Fruit fly (Drosophila melanogaster) whole organism, prepupa: Measurements from ENCODE around the gene RpL7A.

Experiments used
- CG10631 ChIP-seq: fragments of 200-800 bp; sonication (Bioruptor generic); optimal IDR thresholded peaks from 2 replicates; lab custom pipeline; 2016; ENCODE audit warnings: missing biosample characterization, missing genetic modification characterization
- CG10669 ChIP-seq: fragments of 200-800 bp; sonication (Bioruptor generic); optimal IDR thresholded peaks from 3 replicates; lab custom pipeline; 2018; ENCODE audit warnings: missing biosample characterization, mild to moderate bottlenecking, missing genetic modification characterization, moderate library complexity
- CG11762 ChIP-seq: fragments of 200-800 bp; sonication (Bioruptor generic); optimal IDR thresholded peaks from 3 replicates; lab custom pipeline; 2016; ENCODE audit warnings: missing biosample characterization, missing genetic modification characterization; ENCODE audit not compliant: insufficient read depth
- CG11902 ChIP-seq: fragments of 200-800 bp; sonication (Bioruptor generic); optimal IDR thresholded peaks from 3 replicates; lab custom pipeline; 2016; ENCODE audit warnings: missing biosample characterization, missing genetic modification characterization
- CG15336 ChIP-seq: fragments of 200-800 bp; sonication (Bioruptor generic); IDR thresholded peaks from 2 replicates; pipeline ENCODE4 v1.3.6; 2022; ENCODE audit warnings: missing biosample characterization, missing genetic modification characterization
- CG1621 ChIP-seq: fragments of 200-800 bp; sonication (Bioruptor generic); optimal IDR thresholded peaks from 3 replicates; lab custom pipeline; 2018; ENCODE audit warnings: missing biosample characterization, mild to moderate bottlenecking, missing genetic modification characterization
- CG16779 ChIP-seq: fragments of 200-800 bp; sonication (Bioruptor generic); optimal IDR thresholded peaks from 3 replicates; lab custom pipeline; 2017; ENCODE audit warnings: missing biosample characterization, mild to moderate bottlenecking, missing genetic modification characterization
- CG3032 ChIP-seq: fragments of 200-800 bp; optimal IDR thresholded peaks from 2 replicates; lab custom pipeline; 2019; ENCODE audit warnings: missing biosample characterization, mild to moderate bottlenecking, missing genetic modification characterization, moderate library complexity
- CG31627 ChIP-seq: fragments of 200-800 bp; sonication (Bioruptor generic); optimal IDR thresholded peaks from 3 replicates; lab custom pipeline; 2016; ENCODE audit warnings: missing biosample characterization, missing genetic modification characterization
- CG34406 ChIP-seq: fragments of 200-800 bp; sonication (Bioruptor generic); optimal IDR thresholded peaks from 3 replicates; lab custom pipeline; 2016; ENCODE audit warnings: missing biosample characterization, missing genetic modification characterization
- CG3919 ChIP-seq: fragments of 200-800 bp; sonication (Bioruptor generic); optimal IDR thresholded peaks from 3 replicates; lab custom pipeline; 2016; ENCODE audit warnings: missing biosample characterization, missing genetic modification characterization
- CG4318 ChIP-seq: fragments of 200-800 bp; sonication (Bioruptor generic); optimal IDR thresholded peaks from 3 replicates; lab custom pipeline; 2017; ENCODE audit warnings: missing biosample characterization, mild to moderate bottlenecking, missing genetic modification characterization
- CG6163 ChIP-seq: fragments of 200-800 bp; sonication (Bioruptor generic); IDR thresholded peaks from 3 replicates; pipeline ENCODE4 v1.3.6; 2022; ENCODE audit warnings: missing biosample characterization, missing genetic modification characterization
- CG6276 ChIP-seq: fragments of 200-800 bp; sonication (Bioruptor generic); optimal IDR thresholded peaks from 2 replicates; lab custom pipeline; 2017; ENCODE audit warnings: missing biosample characterization, mild to moderate bottlenecking, missing genetic modification characterization
- CG6808 ChIP-seq: fragments of 200-800 bp; sonication (Bioruptor generic); optimal IDR thresholded peaks from 3 replicates; lab custom pipeline; 2017; ENCODE audit warnings: missing biosample characterization, missing genetic modification characterization, mild to moderate bottlenecking, moderate library complexity, missing genetic modification reagents
- CG6854 ChIP-seq: fragments of 200-800 bp; sonication (Bioruptor generic); optimal IDR thresholded peaks from 2 replicates; lab custom pipeline; 2017; ENCODE audit warnings: missing biosample characterization, mild to moderate bottlenecking, missing genetic modification characterization
- CG8119 ChIP-seq: fragments of 200-800 bp; sonication (Bioruptor generic); IDR thresholded peaks from 3 replicates; pipeline ENCODE4 v1.3.6; 2022; ENCODE audit warnings: missing biosample characterization, missing genetic modification characterization
- CG8319 ChIP-seq: fragments of 200-800 bp; sonication (Bioruptor generic); optimal IDR thresholded peaks from 3 replicates; lab custom pipeline; 2016; ENCODE audit warnings: missing biosample characterization, missing genetic modification characterization
- CG8632 ChIP-seq: fragments of 200-800 bp; sonication (Bioruptor generic); optimal IDR thresholded peaks from 3 replicates; lab custom pipeline; 2016; ENCODE audit warnings: missing biosample characterization, missing genetic modification characterization
- CG9139 ChIP-seq: fragments of 200-800 bp; sonication (Bioruptor generic); optimal IDR thresholded peaks from 3 replicates; lab custom pipeline; 2017; ENCODE audit warnings: missing biosample characterization, mild to moderate bottlenecking, missing genetic modification characterization
- Eip75B ChIP-seq: fragments of 200-800 bp; sonication (Bioruptor generic); optimal IDR thresholded peaks from 3 replicates; lab custom pipeline; 2016; ENCODE audit warnings: missing biosample characterization, missing genetic modification characterization
- Eip78C ChIP-seq: fragments of 200-800 bp; sonication (Bioruptor generic); peaks from one replicate; lab custom pipeline; 2016; ENCODE audit warnings: missing biosample characterization, missing genetic modification characterization
- Eip93F ChIP-seq: fragments of 200-800 bp; sonication (Bioruptor generic); optimal IDR thresholded peaks from 2 replicates; lab custom pipeline; 2016; ENCODE audit warnings: missing biosample characterization, mild to moderate bottlenecking, missing genetic modification characterization
- Ets96B ChIP-seq: fragments of 200-800 bp; optimal IDR thresholded peaks from 2 replicates; lab custom pipeline; 2019; ENCODE audit warnings: missing biosample characterization, mild to moderate bottlenecking, missing genetic modification characterization, moderate library complexity
- Gug ChIP-seq: fragments of 200-800 bp; sonication (Bioruptor generic); IDR thresholded peaks from 2 replicates; pipeline ENCODE4 v1.3.6; 2022; ENCODE audit warnings: missing biosample characterization, missing genetic modification characterization
- Hr38 ChIP-seq: sonication (Bioruptor generic); optimal IDR thresholded peaks from 2 replicates; lab custom pipeline; 2016; ENCODE audit warnings: missing biosample characterization, missing genetic modification characterization
- Hr4 ChIP-seq: fragments of 200-800 bp; sonication (Bioruptor generic); optimal IDR thresholded peaks from 3 replicates; lab custom pipeline; 2016; ENCODE audit warnings: missing biosample characterization, missing genetic modification characterization
- Lpt ChIP-seq: fragments of 200-800 bp; sonication (Bioruptor generic); optimal IDR thresholded peaks from 3 replicates; lab custom pipeline; 2016; ENCODE audit warnings: missing biosample characterization, missing genetic modification characterization
- Met ChIP-seq: fragments of 200-800 bp; sonication (Bioruptor generic); optimal IDR thresholded peaks from 3 replicates; lab custom pipeline; 2016; ENCODE audit warnings: missing biosample characterization, missing genetic modification characterization
- OdsH ChIP-seq: fragments of 200-800 bp; sonication (Bioruptor generic); optimal IDR thresholded peaks from 3 replicates; lab custom pipeline; 2016; ENCODE audit warnings: missing biosample characterization, missing genetic modification characterization
- Smox ChIP-seq: fragments of 200-800 bp; sonication (Bioruptor generic); optimal IDR thresholded peaks from 3 replicates; lab custom pipeline; 2016; ENCODE audit warnings: missing biosample characterization, missing genetic modification characterization
- Sox102F ChIP-seq: fragments of 200-800 bp; sonication (Bioruptor generic); optimal IDR thresholded peaks from 2 replicates; lab custom pipeline; 2016; ENCODE audit warnings: missing biosample characterization, mild to moderate bottlenecking, missing genetic modification characterization
- Sox15 ChIP-seq: fragments of 200-800 bp; sonication (Bioruptor generic); optimal IDR thresholded peaks from 3 replicates; lab custom pipeline; 2016; ENCODE audit warnings: missing biosample characterization, missing genetic modification characterization
- achi ChIP-seq: fragments of 200-800 bp; sonication (Bioruptor generic); optimal IDR thresholded peaks from 3 replicates; lab custom pipeline; 2016; ENCODE audit warnings: missing biosample characterization, missing genetic modification characterization
- acj6 ChIP-seq: fragments of 200-800 bp; sonication (Bioruptor generic); optimal IDR thresholded peaks from 3 replicates; lab custom pipeline; 2016; ENCODE audit warnings: missing biosample characterization, missing genetic modification characterization
- cyc ChIP-seq: fragments of 200-800 bp; sonication (Bioruptor generic); optimal IDR thresholded peaks from 3 replicates; lab custom pipeline; 2016; ENCODE audit warnings: missing biosample characterization, missing genetic modification characterization
- dsx ChIP-seq: fragments of 200-800 bp; optimal IDR thresholded peaks from 3 replicates; lab custom pipeline; 2019; ENCODE audit warnings: missing biosample characterization, mild to moderate bottlenecking, missing genetic modification characterization, moderate library complexity; ENCODE audit not compliant: poor library complexity, severe bottlenecking
- eg ChIP-seq: fragments of 200-800 bp; sonication (Bioruptor generic); IDR thresholded peaks from 3 replicates; pipeline ENCODE4 v1.3.6; 2022; ENCODE audit warnings: missing biosample characterization, missing genetic modification characterization
- esn ChIP-seq: fragments of 200-800 bp; sonication (Bioruptor generic); optimal IDR thresholded peaks from 2 replicates; lab custom pipeline; 2016; ENCODE audit warnings: missing biosample characterization, mild to moderate bottlenecking, missing genetic modification characterization, moderate library complexity
- fd85E ChIP-seq: fragments of 200-800 bp; sonication (Bioruptor generic); optimal IDR thresholded peaks from 3 replicates; lab custom pipeline; 2016; ENCODE audit warnings: missing biosample characterization, missing genetic modification characterization
- fkh ChIP-seq: fragments of 200-800 bp; sonication (Bioruptor generic); optimal IDR thresholded peaks from 3 replicates; lab custom pipeline; 2017; ENCODE audit warnings: missing biosample characterization, mild to moderate bottlenecking, missing genetic modification characterization, moderate library complexity
- lz ChIP-seq: fragments of 200-800 bp; sonication (Bioruptor generic); optimal IDR thresholded peaks from 3 replicates; lab custom pipeline; 2016; ENCODE audit warnings: missing biosample characterization, missing genetic modification characterization
- net ChIP-seq: fragments of 200-800 bp; sonication (Bioruptor generic); optimal IDR thresholded peaks from 3 replicates; lab custom pipeline; 2016; ENCODE audit warnings: missing biosample characterization, missing genetic modification characterization
- salr ChIP-seq, 2 experiments: fragments of 200-800 bp; sonication (Bioruptor generic); optimal IDR thresholded peaks; 3 replicates each; lab custom pipeline; 2016 to 2018; ENCODE audit warnings: missing biosample characterization in 2 of 2, missing genetic modification characterization in 2 of 2, mild to moderate bottlenecking in 1 of 2
- spab ChIP-seq: fragments of 200-800 bp; sonication (Bioruptor generic); optimal IDR thresholded peaks from 2 replicates; lab custom pipeline; 2017; ENCODE audit warnings: missing biosample characterization, mild to moderate bottlenecking, missing genetic modification characterization, missing genetic modification reagents
- ss ChIP-seq, 2 experiments: fragments of 200-800 bp; sonication (Bioruptor generic); optimal IDR thresholded peaks; 2 replicates in 1 of 2; 3 replicates in 1 of 2; lab custom pipeline; 2017 to 2018; ENCODE audit warnings: mild to moderate bottlenecking in 2 of 2, missing biosample characterization in 2 of 2, missing genetic modification characterization in 2 of 2, moderate library complexity in 1 of 2
- vri ChIP-seq: fragments of 200-800 bp; sonication (Bioruptor generic); optimal IDR thresholded peaks from 3 replicates; lab custom pipeline; 2016; ENCODE audit warnings: missing biosample characterization, mild to moderate bottlenecking, missing genetic modification characterization

The RpL7A gene

dm6 chrX:6573799-6574198 lies 40.7 kb upstream of the RpL7A start (continued):
- peak; percentile 18 for TF ChIP-seq OdsH (GFP tag; lab: Kevin White, UChicago)
- TF ChIP-seq cyc (GFP tag; lab: Kevin White, UChicago) = peak; percentile 35
- peak; percentile 2 for TF ChIP-seq vri (GFP tag; lab: Kevin White, UChicago)
- peak; percentile 6 for TF ChIP-seq spab (GFP tag; lab: Kevin White, UChicago)
- TF ChIP-seq CG3032 (tag; lab: Kevin White, UChicago) = no peak
- no peak for TF ChIP-seq CG6854 (GFP tag; lab: Kevin White, UChicago)
- peak; percentile 53; the same call in 2 of the 3 replicates for TF ChIP-seq CG8119
- TF ChIP-seq Hr38 (GFP tag; lab: Kevin White, UChicago) = no peak
- TF ChIP-seq Eip78C (GFP tag; lab: Kevin White, UChicago) = peak; percentile 87
- TF ChIP-seq CG6808 (GFP tag; lab: Kevin White, UChicago) = peak; percentile 42
- TF ChIP-seq salr (GFP tag; optimal IDR thresholded peaks at IDR 0.05; lab: Kevin White, UChicago) = peak in 1 of 2 experiments; percentile 45
- TF ChIP-seq CG16779 (tag; lab: Kevin White, UChicago) = no peak
- TF ChIP-seq Smox (GFP tag; lab: Kevin White, UChicago) = peak; percentile 60
- peak; percentile 33 for TF ChIP-seq Sox102F
- no peak; the same call in 2 of the 3 replicates for TF ChIP-seq eg

DNA sequence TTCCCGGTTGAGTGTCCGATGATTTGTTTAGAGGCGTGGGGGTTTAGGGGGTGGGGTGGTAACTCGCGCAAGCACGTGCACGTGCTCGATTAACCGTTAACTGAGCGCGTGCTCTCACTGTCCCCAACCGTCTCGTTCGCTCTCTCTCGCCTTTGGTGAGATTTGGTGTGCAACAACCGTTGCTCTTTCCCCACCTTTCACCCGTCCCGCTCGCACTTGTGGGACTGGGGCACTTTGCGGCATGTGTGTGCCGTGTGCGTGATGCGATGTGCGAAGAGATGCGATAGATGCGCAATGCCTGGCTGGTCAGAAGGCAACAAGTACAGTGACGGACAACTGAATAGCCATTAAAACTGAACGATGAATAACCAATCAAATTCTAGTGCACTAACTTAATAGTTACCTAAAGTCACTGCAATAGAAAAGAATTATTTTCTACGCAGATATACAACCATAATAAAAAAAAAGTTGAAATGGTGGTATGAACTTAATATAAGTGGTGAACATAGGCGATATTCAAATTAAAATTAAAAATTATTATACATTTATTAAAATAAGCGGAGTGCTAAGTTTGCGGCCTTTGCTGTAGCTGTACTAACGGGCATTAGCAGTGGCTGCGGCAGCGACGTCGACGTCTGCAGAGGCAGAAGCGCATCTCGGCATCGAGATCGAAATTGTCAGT lies 38.2 kb upstream of the RpL7A start:
- TF ChIP-seq ss (GFP tag; optimal IDR thresholded peaks at IDR 0.05; lab: Kevin White, UChicago) = peak; percentile 72 to 78
- TF ChIP-seq CG3919 (GFP tag; lab: Kevin White, UChicago) = peak; percentile 81
- peak; percentile 79 for TF ChIP-seq CG16779 (tag; lab: Kevin White, UChicago)
- TF ChIP-seq dsx (GFP tag; lab: Kevin White, UChicago) = peak; percentile 78
- TF ChIP-seq CG9139 (GFP tag; lab: Kevin White, UChicago) = peak; percentile 40
- TF ChIP-seq achi = peak; percentile 88
- TF ChIP-seq CG3032 (tag; lab: Kevin White, UChicago) = peak; percentile 77
- peak; percentile 75 for TF ChIP-seq Ets96B
- TF ChIP-seq Eip78C (GFP tag; lab: Kevin White, UChicago) = peak; percentile 89
- TF ChIP-seq CG1621 (tag; lab: Kevin White, UChicago) = peak; percentile 45
- peak; percentile 95 for TF ChIP-seq CG15336 (GFP tag; lab: Robert Waterston, UW)
- TF ChIP-seq CG31627 (GFP tag; lab: Kevin White, UChicago) = peak; percentile 54
- peak; percentile 81 for TF ChIP-seq net
- TF ChIP-seq CG10631 (GFP tag; lab: Kevin White, UChicago) = peak; percentile 82
- peak; percentile 72 for TF ChIP-seq lz (GFP tag; lab: Kevin White, UChicago)
- TF ChIP-seq CG4318 = peak; percentile 90
- peak; percentile 79 for TF ChIP-seq Gug (GFP tag; lab: Robert Waterston, UW)
- TF ChIP-seq CG34406 (GFP tag; lab: Kevin White, UChicago) = peak; percentile 72
- peak; percentile 73 for TF ChIP-seq CG6808 (GFP tag; lab: Kevin White, UChicago)
- no peak for TF ChIP-seq fd85E (GFP tag; lab: Kevin White, UChicago)
- TF ChIP-seq eg = peak; percentile 90
- peak; percentile 96 for TF ChIP-seq CG8119
- peak; percentile 42 for TF ChIP-seq CG11902
- peak; percentile 88 for TF ChIP-seq Hr4
- TF ChIP-seq CG6163 = peak; percentile 81
- TF ChIP-seq acj6 = peak; percentile 76
- peak; percentile 51 for TF ChIP-seq Eip75B (GFP tag; lab: Kevin White, UChicago)
- TF ChIP-seq CG10669 (GFP tag; lab: Kevin White, UChicago) = peak; percentile 74
- TF ChIP-seq Met (GFP tag; lab: Kevin White, UChicago) = peak; percentile 71
- TF ChIP-seq CG11762 (GFP tag; lab: Kevin White, UChicago) = peak; percentile 70
- peak; percentile 61 for TF ChIP-seq cyc (GFP tag; lab: Kevin White, UChicago)
- TF ChIP-seq CG8319 (GFP tag; lab: Kevin White, UChicago) = peak; percentile 31
- TF ChIP-seq CG6854 (GFP tag; lab: Kevin White, UChicago) = peak; percentile 68
- peak; percentile 19 to 87 for TF ChIP-seq salr (GFP tag; optimal IDR thresholded peaks at IDR 0.05; lab: Kevin White, UChicago)
- TF ChIP-seq Sox15 = peak; percentile 52
- no peak for TF ChIP-seq Hr38 (GFP tag; lab: Kevin White, UChicago)
- peak; percentile 97 for TF ChIP-seq CG6276 (GFP tag; lab: Kevin White, UChicago)
- TF ChIP-seq fkh (GFP tag; lab: Kevin White, UChicago) = no peak
- peak; percentile 37 for TF ChIP-seq Eip93F (GFP tag; lab: Kevin White, UChicago)
- TF ChIP-seq esn (GFP tag; lab: Kevin White, UChicago) = peak; percentile 75
- TF ChIP-seq Lpt (GFP tag; lab: Kevin White, UChicago) = peak; percentile 87
- TF ChIP-seq CG8632 (GFP tag; lab: Kevin White, UChicago) = peak; percentile 67
